5 worm cellular contexts compared by ENCODE assay signal in genomic region chrII:8742006-8742847, ce11.
TF ChIP-seq lines count a peak whose summit lies in the region.

No protein-coding gene starts in this region.

TF ChIP-seq in whole organism, L1 larva, 84 proteins besides CTCF, POLR2A, EP300 and RAD21 (continued from another document and continues in another):
- TF ChIP-seq efl-1 (optimal IDR thresholded peaks at IDR 0.05; lab: Kevin White, UChicago) = peak in 1 of 2 experiments; percentile 10
- peak in 1 of 2 experiments; percentile 89 for TF ChIP-seq efl-1 (GFP tag; optimal IDR thresholded peaks at IDR 0.05 in 1 of 2; lab: Kevin White, UChicago)
- TF ChIP-seq sptf-1 (tag; optimal IDR thresholded peaks at IDR 0.05; lab: Kevin White, UChicago) = no peak
- no peak for TF ChIP-seq nhr-76 (tag; optimal IDR thresholded peaks at IDR 0.05; lab: Kevin White, UChicago)
- TF ChIP-seq ceh-90 (tag; optimal IDR thresholded peaks at IDR 0.05; lab: Kevin White, UChicago) = no peak
- TF ChIP-seq zag-1 (tag; optimal IDR thresholded peaks at IDR 0.05; lab: Kevin White, UChicago) = no peak
- no peak for TF ChIP-seq nhr-12 (tag; optimal IDR thresholded peaks at IDR 0.05; lab: Kevin White, UChicago)
- TF ChIP-seq isw-1 (GFP tag; IDR thresholded peaks at IDR 0.05; lab: Robert Waterston, UW) = no peak
- TF ChIP-seq egl-27 (tag; optimal IDR thresholded peaks at IDR 0.05; lab: Kevin White, UChicago) = no peak
- peak; percentile 94 for TF ChIP-seq nhr-71 (tag; optimal IDR thresholded peaks at IDR 0.05; lab: Kevin White, UChicago)
- peak; percentile 81 for TF ChIP-seq unc-130 (tag; optimal IDR thresholded peaks at IDR 0.05; lab: Kevin White, UChicago)
- peak; percentile 79 for TF ChIP-seq mep-1 (tag; optimal IDR thresholded peaks at IDR 0.05; lab: Kevin White, UChicago)
- no peak for TF ChIP-seq lin-39 (tag; optimal IDR thresholded peaks at IDR 0.05; lab: Kevin White, UChicago)
- TF ChIP-seq mdl-1 (tag; optimal IDR thresholded peaks at IDR 0.05; lab: Kevin White, UChicago) = peak in 1 of 2 experiments; percentile 97
- no peak for TF ChIP-seq ztf-11 (tag; optimal IDR thresholded peaks at IDR 0.05; lab: Kevin White, UChicago)
- TF ChIP-seq sox-4 (tag; optimal IDR thresholded peaks at IDR 0.05; lab: Kevin White, UChicago) = no peak
- TF ChIP-seq hlh-17 (GFP tag; optimal IDR thresholded peaks at IDR 0.05; lab: Kevin White, UChicago; ENCODE audit: borderline replicate concordance) = no peak
- no peak for TF ChIP-seq nhr-28 (tag; optimal IDR thresholded peaks at IDR 0.05; lab: Kevin White, UChicago)
- TF ChIP-seq lir-3 (tag; optimal IDR thresholded peaks at IDR 0.05; lab: Kevin White, UChicago; ENCODE audit: poor library complexity) = peak; percentile 62
- TF ChIP-seq pax-3 (tag; optimal IDR thresholded peaks at IDR 0.05; lab: Kevin White, UChicago) = no peak
- no peak for TF ChIP-seq egl-13 (tag; optimal IDR thresholded peaks at IDR 0.05; lab: Kevin White, UChicago)
- no peak for TF ChIP-seq fkh-4 (tag; optimal IDR thresholded peaks at IDR 0.05; lab: Kevin White, UChicago; ENCODE audit: borderline replicate concordance)
- no peak for TF ChIP-seq mef-2 (tag; optimal IDR thresholded peaks at IDR 0.05; lab: Kevin White, UChicago)
- TF ChIP-seq lin-35 (GFP tag; optimal IDR thresholded peaks at IDR 0.05; lab: Kevin White, UChicago) = peak in 1 of 2 experiments; percentile 81
- TF ChIP-seq snu-23 (GFP tag; optimal IDR thresholded peaks at IDR 0.05; lab: Kevin White, UChicago) = peak; percentile 87
- no peak for TF ChIP-seq fkh-8 (tag; optimal IDR thresholded peaks at IDR 0.05; lab: Kevin White, UChicago)

TF ChIP-seq in whole organism, L2 larva, 48 proteins besides CTCF, POLR2A, EP300 and RAD21 (continued from another document and continues in another):
- no peak for TF ChIP-seq dmd-4 (tag; optimal IDR thresholded peaks at IDR 0.05; lab: Kevin White, UChicago)
- peak; percentile 78 for TF ChIP-seq blmp-1 (tag; optimal IDR thresholded peaks at IDR 0.05; lab: Kevin White, UChicago; ENCODE audit: insufficient read depth)
- no peak for TF ChIP-seq ZK546.5 (tag; optimal IDR thresholded peaks at IDR 0.05; lab: Kevin White, UChicago)
- no peak for TF ChIP-seq nhr-237 (tag; optimal IDR thresholded peaks at IDR 0.05; lab: Kevin White, UChicago)
- TF ChIP-seq crh-2 (tag; optimal IDR thresholded peaks at IDR 0.05; lab: Kevin White, UChicago) = peak; percentile 43
- TF ChIP-seq elt-3 (tag; optimal IDR thresholded peaks at IDR 0.05; lab: Kevin White, UChicago) = no peak
- TF ChIP-seq nhr-11 (tag; optimal IDR thresholded peaks at IDR 0.05; lab: Kevin White, UChicago) = no peak
- peak; percentile 22 for TF ChIP-seq C34F6.9 (tag; optimal IDR thresholded peaks at IDR 0.05; lab: Kevin White, UChicago)
- TF ChIP-seq fos-1 (tag; optimal IDR thresholded peaks at IDR 0.05; lab: Kevin White, UChicago) = peak; percentile 18
- no peak for TF ChIP-seq nhr-10 (tag; optimal IDR thresholded peaks at IDR 0.05; lab: Kevin White, UChicago)
- peak; percentile 38 for TF ChIP-seq F13H6.1 (tag; optimal IDR thresholded peaks at IDR 0.05; lab: Kevin White, UChicago)
- peak; percentile 27 for TF ChIP-seq nhr-6 (tag; optimal IDR thresholded peaks at IDR 0.05; lab: Kevin White, UChicago)
- no peak for TF ChIP-seq nhr-77 (tag; optimal IDR thresholded peaks at IDR 0.05; lab: Kevin White, UChicago)
- no peak for TF ChIP-seq alr-1 (tag; optimal IDR thresholded peaks at IDR 0.05; lab: Kevin White, UChicago)
- peak; percentile 98 for TF ChIP-seq sma-9 (GFP tag; optimal IDR thresholded peaks at IDR 0.05; lab: Kevin White, UChicago)
- no peak for TF ChIP-seq sma-9 (tag; optimal IDR thresholded peaks at IDR 0.05; lab: Kevin White, UChicago)
- TF ChIP-seq sem-4 (tag; optimal IDR thresholded peaks at IDR 0.05; lab: Kevin White, UChicago) = peak; percentile 16
- no peak for TF ChIP-seq nhr-12 (tag; optimal IDR thresholded peaks at IDR 0.05; lab: Kevin White, UChicago)
- TF ChIP-seq Y55F3AM.14 (GFP tag; optimal IDR thresholded peaks at IDR 0.05; lab: Kevin White, UChicago) = peak; percentile 73
- no peak for TF ChIP-seq unc-62 (GFP tag; optimal IDR thresholded peaks at IDR 0.05; lab: Kevin White, UChicago)
- TF ChIP-seq aly-2 (tag; optimal IDR thresholded peaks at IDR 0.05; lab: Kevin White, UChicago) = no peak
- TF ChIP-seq gmeb-1 (tag; optimal IDR thresholded peaks at IDR 0.05; lab: Kevin White, UChicago) = peak; percentile 66
- TF ChIP-seq mab-5 (tag; optimal IDR thresholded peaks at IDR 0.05; lab: Kevin White, UChicago) = peak; percentile 14
- TF ChIP-seq ztf-11 (tag; optimal IDR thresholded peaks at IDR 0.05; lab: Kevin White, UChicago) = no peak
- TF ChIP-seq ceh-82 (tag; optimal IDR thresholded peaks at IDR 0.05; lab: Kevin White, UChicago) = no peak
- peak; percentile 58 for TF ChIP-seq nhr-129 (tag; optimal IDR thresholded peaks at IDR 0.05; lab: Kevin White, UChicago)
- no peak for TF ChIP-seq mbf-1 (tag; optimal IDR thresholded peaks at IDR 0.05; lab: Kevin White, UChicago)
- TF ChIP-seq unc-55 (GFP tag; optimal IDR thresholded peaks at IDR 0.05; lab: Kevin White, UChicago) = no peak

TF ChIP-seq in whole organism, L3 larva, 47 proteins besides CTCF, POLR2A, EP300 and RAD21 (continued from another document):
- TF ChIP-seq R02D3.7 (tag; optimal IDR thresholded peaks at IDR 0.05; lab: Kevin White, UChicago) = no peak

TF ChIP-seq in whole organism, L4 larva, 104 proteins besides CTCF, POLR2A, EP300 and RAD21 (continued from another document and continues in another):
- TF ChIP-seq cey-2 (tag; optimal IDR thresholded peaks at IDR 0.05; lab: Kevin White, UChicago; ENCODE audit: borderline replicate concordance, insufficient read depth) (peak; percentile 74), nhr-10 (tag; optimal IDR thresholded peaks at IDR 0.05; lab: Kevin White, UChicago) (no peak), nhr-102 (tag; optimal IDR thresholded peaks at IDR 0.05; lab: Kevin White, UChicago) (peak; percentile 58), T20F7.1 (GFP tag; optimal IDR thresholded peaks at IDR 0.05; lab: Kevin White, UChicago) (no peak), nhr-48 (tag; optimal IDR thresholded peaks at IDR 0.05; lab: Kevin White, UChicago) (peak; percentile 96), saeg-2 (GFP tag; IDR thresholded peaks at IDR 0.05; lab: Robert Waterston, UW) (no peak), unc-39 (tag; optimal IDR thresholded peaks at IDR 0.05; lab: Kevin White, UChicago) (no peak), unc-130 (GFP tag; optimal IDR thresholded peaks at IDR 0.05; lab: Kevin White, UChicago) (no peak), dpl-1 (GFP tag; optimal IDR thresholded peaks at IDR 0.05; lab: Kevin White, UChicago) (peak; percentile 20), nhr-237 (tag; optimal IDR thresholded peaks at IDR 0.05; lab: Kevin White, UChicago) (no peak), mep-1 (tag; optimal IDR thresholded peaks at IDR 0.05; lab: Kevin White, UChicago) (peak; percentile 34), ceh-62 (tag; optimal IDR thresholded peaks at IDR 0.05; lab: Kevin White, UChicago) (no peak), hlh-11 (tag; optimal IDR thresholded peaks at IDR 0.05; lab: Kevin White, UChicago) (peak; percentile 80), ama-1 (optimal IDR thresholded peaks at IDR 0.05; lab: Kevin White, UChicago) (no peak), set-16 (GFP tag; IDR thresholded peaks at IDR 0.05; lab: Robert Waterston, UW) (no peak), nhr-28 (tag; optimal IDR thresholded peaks at IDR 0.05; lab: Kevin White, UChicago) (peak; percentile 94), nhr-6 (tag; optimal IDR thresholded peaks at IDR 0.05; lab: Kevin White, UChicago) (no peak), aly-2 (tag; optimal IDR thresholded peaks at IDR 0.05; lab: Kevin White, UChicago) (no peak), arid-1 (GFP tag; conservative IDR thresholded peaks at IDR 0.05; lab: Robert Waterston, UW) (no peak), lin-38 (GFP tag; IDR thresholded peaks at IDR 0.05; lab: Robert Waterston, UW) (no peak), nhr-41 (GFP tag; IDR thresholded peaks at IDR 0.05; lab: Robert Waterston, UW) (no peak), F49E8.2 (tag; optimal IDR thresholded peaks at IDR 0.05; lab: Kevin White, UChicago; ENCODE audit: borderline replicate concordance) (no peak), php-3 (GFP tag; IDR thresholded peaks at IDR 0.05; lab: Robert Waterston, UW) (peak; percentile 59), lin-1 (GFP tag; IDR thresholded peaks at IDR 0.05; lab: Robert Waterston, UW) (peak; percentile 74), mxl-3 (GFP tag; optimal IDR thresholded peaks at IDR 0.05; lab: Kevin White, UChicago) (peak; percentile 94), mdl-1 (tag; optimal IDR thresholded peaks at IDR 0.05; lab: Kevin White, UChicago) (peak; percentile 91 to 92), hmg-1.1 (GFP tag; IDR thresholded peaks at IDR 0.05; lab: Robert Waterston, UW) (0 out of 2 replicates have a peak, but pooled peaks have one; percentile 8), tra-1 (GFP tag; IDR thresholded peaks at IDR 0.05; lab: Robert Waterston, UW) (peak; percentile 77), dve-1 (tag; optimal IDR thresholded peaks at IDR 0.05; lab: Kevin White, UChicago; ENCODE audit: insufficient read depth) (peak; percentile 68), hlh-30 (tag; optimal IDR thresholded peaks at IDR 0.05; lab: Kevin White, UChicago; ENCODE audit: insufficient read depth) (peak; percentile 85), attf-4 (tag; optimal IDR thresholded peaks at IDR 0.05; lab: Kevin White, UChicago) (no peak), ztf-7 (tag; optimal IDR thresholded peaks at IDR 0.05; lab: Kevin White, UChicago) (no peak), lim-7 (GFP tag; IDR thresholded peaks at IDR 0.05; lab: Robert Waterston, UW) (no peak), ceh-20 (GFP tag; IDR thresholded peaks at IDR 0.05; lab: Robert Waterston, UW) (no peak; the same call in 1 of the 2 replicates), nhr-77 (tag; optimal IDR thresholded peaks at IDR 0.05; lab: Kevin White, UChicago) (peak; percentile 30), zfp-2 (tag; optimal IDR thresholded peaks at IDR 0.05; lab: Kevin White, UChicago) (no peak), ztf-11 (tag; optimal IDR thresholded peaks at IDR 0.05; lab: Kevin White, UChicago) (no peak), egl-27 (tag; optimal IDR thresholded peaks at IDR 0.05; lab: Kevin White, UChicago) (no peak), nhr-111 (GFP tag; optimal IDR thresholded peaks at IDR 0.05; lab: Kevin White, UChicago) (no peak), snpc-1.2 (GFP tag; IDR thresholded peaks at IDR 0.05; lab: Robert Waterston, UW) (no peak), aha-1 (tag; lab: Kevin White, UChicago) (peak; percentile 99), fkh-10 (GFP tag; optimal IDR thresholded peaks at IDR 0.05; lab: Kevin White, UChicago) (no peak), nhr-11 (tag; optimal IDR thresholded peaks at IDR 0.05; lab: Kevin White, UChicago) (peak; percentile 97)

TF ChIP-seq in whole organism, young adult, 124 proteins besides CTCF, POLR2A, EP300 and RAD21 (continued from another document):
- TF ChIP-seq unc-62 (GFP tag; optimal IDR thresholded peaks at IDR 0.05; lab: Kevin White, UChicago) (no peak), pbrm-1 (GFP tag; IDR thresholded peaks at IDR 0.05; lab: Robert Waterston, UW) (no peak), egl-18 (GFP tag; IDR thresholded peaks at IDR 0.05; lab: Robert Waterston, UW) (no peak), attf-6 (GFP tag; IDR thresholded peaks at IDR 0.05; lab: Robert Waterston, UW) (no peak), nfyb-1 (GFP tag; IDR thresholded peaks at IDR 0.05; lab: Robert Waterston, UW) (peak; percentile 26; the same call in 1 of the 2 replicates), bed-2 (GFP tag; IDR thresholded peaks at IDR 0.05; lab: Robert Waterston, UW) (no peak), C17E4.6 (GFP tag; IDR thresholded peaks at IDR 0.05; lab: Robert Waterston, UW) (no peak), somi-1 (GFP tag; optimal IDR thresholded peaks at IDR 0.05; lab: Kevin White, UChicago) (peak; percentile 88), nhr-80 (tag; optimal IDR thresholded peaks at IDR 0.05; lab: Kevin White, UChicago) (peak; percentile 16), ccch-3 (GFP tag; optimal IDR thresholded peaks at IDR 0.05; lab: Kevin White, UChicago) (no peak), ceh-40 (GFP tag; IDR thresholded peaks at IDR 0.05; lab: Robert Waterston, UW) (no peak), lin-40 (tag; optimal IDR thresholded peaks at IDR 0.05; lab: Kevin White, UChicago) (peak; percentile 72), ama-1 (optimal IDR thresholded peaks at IDR 0.05; lab: Kevin White, UChicago) (no peak), ama-1 (GFP tag; optimal IDR thresholded peaks at IDR 0.05; lab: Kevin White, UChicago) (no peak), unc-130 (GFP tag; optimal IDR thresholded peaks at IDR 0.05; lab: Kevin White, UChicago) (no peak), rpc-1 (optimal IDR thresholded peaks at IDR 0.05; lab: Kevin White, UChicago) (no peak), rpc-1 (tag; optimal IDR thresholded peaks at IDR 0.05; lab: Kevin White, UChicago) (no peak), F22D6.2 (tag; optimal IDR thresholded peaks at IDR 0.05; lab: Kevin White, UChicago) (peak; percentile 45), nhr-27 (tag; optimal IDR thresholded peaks at IDR 0.05; lab: Kevin White, UChicago) (no peak), tlf-1 (GFP tag; optimal IDR thresholded peaks at IDR 0.05; lab: Kevin White, UChicago) (peak; percentile 33), hsf-1 (GFP tag; IDR thresholded peaks at IDR 0.05; lab: Robert Waterston, UW) (0 out of 2 replicates have a peak, but pooled peaks have one; percentile 44), F39B2.1 (GFP tag; IDR thresholded peaks at IDR 0.05; lab: Robert Waterston, UW) (no peak), xnd-1 (tag; optimal IDR thresholded peaks at IDR 0.05; lab: Kevin White, UChicago) (no peak), ztf-28 (GFP tag; IDR thresholded peaks at IDR 0.05; lab: Robert Waterston, UW) (no peak), F10E7.11 (tag; optimal IDR thresholded peaks at IDR 0.05; lab: Kevin White, UChicago) (no peak), attf-3 (GFP tag; conservative IDR thresholded peaks at IDR 0.05; lab: Robert Waterston, UW) (no peak), nhr-90 (tag; optimal IDR thresholded peaks at IDR 0.05; lab: Kevin White, UChicago) (peak; percentile 34), mcd-1 (GFP tag; IDR thresholded peaks at IDR 0.05; lab: Robert Waterston, UW) (0 out of 2 replicates have a peak, but pooled peaks have one; percentile 21), F52B5.7 (tag; optimal IDR thresholded peaks at IDR 0.05; lab: Kevin White, UChicago) (no peak), ekl-4 (GFP tag; IDR thresholded peaks at IDR 0.05; lab: Robert Waterston, UW) (0 out of 2 replicates have a peak, but pooled peaks have one; percentile 19), ztf-26 (tag; optimal IDR thresholded peaks at IDR 0.05; lab: Kevin White, UChicago) (peak; percentile 80), Y53F4B.3 (GFP tag; IDR thresholded peaks at IDR 0.05; lab: Robert Waterston, UW) (no peak), egrh-3 (GFP tag; IDR thresholded peaks at IDR 0.05; lab: Robert Waterston, UW) (no peak), madf-3 (GFP tag; IDR thresholded peaks at IDR 0.05; lab: Robert Waterston, UW) (0 out of 2 replicates have a peak, but pooled peaks have one; percentile 21), B0035.1 (tag; optimal IDR thresholded peaks at IDR 0.05; lab: Kevin White, UChicago) (no peak), tbx-9 (tag; optimal IDR thresholded peaks at IDR 0.05; lab: Kevin White, UChicago; ENCODE audit: borderline replicate concordance) (no peak), K11D2.4 (GFP tag; IDR thresholded peaks at IDR 0.05; lab: Robert Waterston, UW) (peak; percentile 67), repo-1 (tag; optimal IDR thresholded peaks at IDR 0.05; lab: Kevin White, UChicago) (no peak), Y56A3A.18 (GFP tag; IDR thresholded peaks at IDR 0.05; lab: Robert Waterston, UW) (no peak), C06A6.2 (GFP tag; conservative IDR thresholded peaks at IDR 0.05; lab: Robert Waterston, UW) (peak; percentile 70), ceh-27 (GFP tag; optimal IDR thresholded peaks at IDR 0.05; lab: Kevin White, UChicago) (no peak), hmg-20 (GFP tag; IDR thresholded peaks at IDR 0.05; lab: Robert Waterston, UW) (no peak), lin-26 (GFP tag; IDR thresholded peaks at IDR 0.05; lab: Robert Waterston, UW) (peak; percentile 75), ceh-91 (GFP tag; IDR thresholded peaks at IDR 0.05; lab: Robert Waterston, UW) (no peak), lsy-27 (tag; optimal IDR thresholded peaks at IDR 0.05; lab: Kevin White, UChicago; ENCODE audit: borderline replicate concordance, insufficient read depth) (no peak), madf-6 (GFP tag; IDR thresholded peaks at IDR 0.05; lab: Robert Waterston, UW) (no peak), ztf-25 (GFP tag; IDR thresholded peaks at IDR 0.05; lab: Robert Waterston, UW) (no peak), F49E8.2 (tag; optimal IDR thresholded peaks at IDR 0.05; lab: Kevin White, UChicago; ENCODE audit: insufficient read depth) (no peak)
